Worm (Caenorhabditis elegans) whole organism, L2 larva: Measurements from ENCODE around the gene T05A8.6.
A peak's percentile ranks its signal among the peaks of the same experiment; 100 is the strongest.

ENCODE experiments used
- C34F6.9 ChIP-seq: fragments of 150-350 bp; optimal IDR thresholded peaks from 2 replicates; lab custom pipeline; 2014; ENCODE audit warnings: missing biosample characterization, missing genetic modification characterization
- F13H6.1 ChIP-seq: sonication (generic microtip); optimal IDR thresholded peaks from 2 replicates; lab custom pipeline; 2016; ENCODE audit warnings: missing genetic modification characterization, missing compliant biosample characterization
- R02D3.7 ChIP-seq: fragments of 150-350 bp; optimal IDR thresholded peaks from 2 replicates; lab custom pipeline; 2014; ENCODE audit warnings: missing biosample characterization, missing genetic modification characterization
- ZK546.5 ChIP-seq: sonication (generic microtip); optimal IDR thresholded peaks from 2 replicates; lab custom pipeline; 2017; ENCODE audit warnings: missing biosample characterization, missing genetic modification characterization
- alr-1 ChIP-seq: fragments of 150-350 bp; optimal IDR thresholded peaks from 2 replicates; lab custom pipeline; 2014; ENCODE audit warnings: missing biosample characterization, missing genetic modification characterization
- ama-1 ChIP-seq: fragments of 150-350 bp; optimal IDR thresholded peaks from 2 replicates; lab custom pipeline; 2018; ENCODE audit warnings: inconsistent platforms
- blmp-1 ChIP-seq: sonication (generic microtip); optimal IDR thresholded peaks from 2 replicates; lab custom pipeline; 2017; ENCODE audit warnings: missing genetic modification characterization, mild to moderate bottlenecking, missing compliant biosample characterization, antibody characterized with exemption, moderate library complexity; ENCODE audit not compliant: insufficient read depth
- ceh-16 ChIP-seq: fragments of 150-350 bp; optimal IDR thresholded peaks from 2 replicates; lab custom pipeline; 2014; ENCODE audit warnings: missing biosample characterization, missing genetic modification characterization
- ceh-82 ChIP-seq: fragments of 150-350 bp; optimal IDR thresholded peaks from 2 replicates; lab custom pipeline; 2014; ENCODE audit warnings: missing biosample characterization, missing genetic modification characterization
- crh-2 ChIP-seq: sonication (generic microtip); optimal IDR thresholded peaks from 2 replicates; lab custom pipeline; 2017; ENCODE audit warnings: missing biosample characterization, missing genetic modification characterization
- dmd-4 ChIP-seq: sonication (generic microtip); optimal IDR thresholded peaks from 2 replicates; lab custom pipeline; 2017; ENCODE audit warnings: missing biosample characterization, missing genetic modification characterization
- egl-27 ChIP-seq: sonication (generic microtip); optimal IDR thresholded peaks from 3 replicates; lab custom pipeline; 2017; ENCODE audit warnings: missing biosample characterization, missing genetic modification reagents, missing genetic modification characterization
- elt-3 ChIP-seq: sonication (generic microtip); optimal IDR thresholded peaks from 2 replicates; lab custom pipeline; 2017; ENCODE audit warnings: missing biosample characterization, missing genetic modification characterization
- fos-1 ChIP-seq: fragments of 150-350 bp; optimal IDR thresholded peaks from 2 replicates; lab custom pipeline; 2014; ENCODE audit warnings: missing biosample characterization, missing genetic modification characterization
- gmeb-1 ChIP-seq: fragments of 150-350 bp; optimal IDR thresholded peaks from 2 replicates; lab custom pipeline; 2014; ENCODE audit warnings: missing biosample characterization, missing genetic modification characterization
- lin-11 ChIP-seq: fragments of 150-350 bp; sonication (generic microtip); optimal IDR thresholded peaks from 2 replicates; lab custom pipeline; 2014; ENCODE audit warnings: missing biosample characterization, missing genetic modification characterization, inconsistent platforms, mixed read lengths
- lin-13 ChIP-seq: fragments of 150-350 bp; optimal IDR thresholded peaks from 2 replicates; lab custom pipeline; 2014; ENCODE audit warnings: missing biosample characterization, missing genetic modification reagents, missing genetic modification characterization
- lsy-2 ChIP-seq, 2 experiments: fragments of 150-350 bp in 1 of 2; sonication (generic microtip) in 1 of 2; optimal IDR thresholded peaks; 2 replicates each; lab custom pipeline; 2014 to 2017; ENCODE audit warnings: missing biosample characterization in 2 of 2, missing genetic modification characterization in 2 of 2
- mab-5 ChIP-seq: fragments of 150-350 bp; optimal IDR thresholded peaks from 2 replicates; lab custom pipeline; 2014; ENCODE audit warnings: missing biosample characterization, missing genetic modification characterization
- mdl-1 ChIP-seq, 2 experiments: fragments of 150-350 bp in 1 of 2; sonication (generic microtip) in 1 of 2; optimal IDR thresholded peaks; 2 replicates each; lab custom pipeline; 2017; ENCODE audit warnings: missing biosample characterization in 2 of 2, missing genetic modification characterization in 2 of 2
- nhr-10 ChIP-seq: sonication (generic microtip); optimal IDR thresholded peaks from 2 replicates; lab custom pipeline; 2017; ENCODE audit warnings: missing biosample characterization, missing genetic modification characterization
- nhr-12 ChIP-seq: fragments of 150-350 bp; optimal IDR thresholded peaks from 2 replicates; lab custom pipeline; 2014; ENCODE audit warnings: missing biosample characterization, missing genetic modification characterization
- nhr-129 ChIP-seq: fragments of 150-350 bp; optimal IDR thresholded peaks from 2 replicates; lab custom pipeline; 2014; ENCODE audit warnings: missing biosample characterization, missing genetic modification characterization
- nhr-21 ChIP-seq: fragments of 150-350 bp; optimal IDR thresholded peaks from 2 replicates; lab custom pipeline; 2014; ENCODE audit warnings: missing biosample characterization, missing genetic modification characterization
- nhr-23 ChIP-seq: fragments of 150-350 bp; optimal IDR thresholded peaks from 2 replicates; lab custom pipeline; 2014; ENCODE audit warnings: missing biosample characterization, missing genetic modification reagents, missing genetic modification characterization
- nhr-237 ChIP-seq: fragments of 150-350 bp; optimal IDR thresholded peaks from 2 replicates; lab custom pipeline; 2014; ENCODE audit warnings: missing biosample characterization, missing genetic modification characterization
- nhr-25 ChIP-seq: fragments of 150-350 bp; sonication (generic microtip); optimal IDR thresholded peaks from 3 replicates; lab custom pipeline; 2014; ENCODE audit warnings: missing biosample characterization, missing genetic modification characterization
- nhr-6 ChIP-seq: fragments of 150-350 bp; optimal IDR thresholded peaks from 2 replicates; lab custom pipeline; 2014; ENCODE audit warnings: missing biosample characterization, missing genetic modification characterization
- skn-1 ChIP-seq: sonication (generic microtip); optimal IDR thresholded peaks from 2 replicates; lab custom pipeline; 2017; ENCODE audit warnings: missing biosample characterization, missing genetic modification characterization
- sma-3 ChIP-seq: sonication (generic microtip); optimal IDR thresholded peaks from 2 replicates; lab custom pipeline; 2016; ENCODE audit warnings: missing genetic modification reagents, missing genetic modification characterization, missing compliant biosample characterization
- sma-9 ChIP-seq, 2 experiments: fragments of 150-350 bp in 1 of 2; sonication (generic microtip) in 1 of 2; optimal IDR thresholded peaks; 2 replicates each; lab custom pipeline; 2014 to 2016; ENCODE audit warnings: missing genetic modification characterization in 2 of 2, mild to moderate bottlenecking in 1 of 2, missing biosample characterization in 1 of 2, missing compliant biosample characterization in 1 of 2, missing genetic modification reagents in 1 of 2, moderate library complexity in 1 of 2
- snpc-4 ChIP-seq: fragments of 150-350 bp; optimal IDR thresholded peaks from 2 replicates; lab custom pipeline; 2014; ENCODE audit warnings: missing biosample characterization, missing genetic modification characterization
- unc-39 ChIP-seq: fragments of 150-350 bp; optimal IDR thresholded peaks from 2 replicates; lab custom pipeline; 2014; ENCODE audit warnings: missing biosample characterization, missing genetic modification characterization
- unc-55 ChIP-seq: fragments of 150-350 bp; sonication (generic microtip); optimal IDR thresholded peaks from 3 replicates; lab custom pipeline; 2014; ENCODE audit warnings: missing biosample characterization, missing genetic modification reagents, missing genetic modification characterization
- zag-1 ChIP-seq: fragments of 150-350 bp; optimal IDR thresholded peaks from 2 replicates; lab custom pipeline; 2014; ENCODE audit warnings: missing biosample characterization, missing genetic modification characterization
- ztf-1 ChIP-seq: fragments of 200-800 bp; sonication (Bioruptor generic); conservative IDR thresholded peaks from 2 replicates; pipeline ENCODE4 v1.3.6; 2022; ENCODE audit warnings: missing genetic modification characterization, missing compliant biosample characterization
- ztf-11 ChIP-seq: sonication (generic microtip); optimal IDR thresholded peaks from 2 replicates; lab custom pipeline; 2017; ENCODE audit warnings: missing biosample characterization, missing genetic modification characterization
- ztf-4 ChIP-seq: fragments of 150-350 bp; optimal IDR thresholded peaks from 2 replicates; lab custom pipeline; 2014; ENCODE audit warnings: missing biosample characterization, missing genetic modification characterization

Gene T05A8.6

DNA sequence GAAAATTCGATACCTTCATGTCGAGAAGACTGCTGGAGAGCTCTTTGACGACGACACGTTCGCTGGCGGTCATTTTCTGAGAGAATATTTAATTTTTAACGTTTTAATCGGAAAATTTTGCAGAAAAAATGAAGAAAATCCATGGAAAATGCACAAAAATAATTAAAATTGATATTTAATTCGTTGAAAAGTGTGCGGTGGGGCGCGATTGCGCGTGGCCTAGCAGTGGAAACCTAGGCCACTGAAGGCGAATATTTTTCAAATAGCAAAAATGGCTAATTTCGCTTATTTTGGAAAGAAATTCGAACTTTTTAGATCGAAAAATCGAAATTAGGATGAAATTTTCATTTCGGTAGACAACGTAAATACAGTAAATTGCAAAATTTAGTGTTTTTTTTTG, 13.0 kb upstream of the T05A8.6 start, which contains the start of gene F29A7.6:
F29A7.6 (minus strand) TSS at position 76 of the 400 bp plus-strand sequence.
- TF ChIP-seq dmd-4 (tag; lab: Kevin White, UChicago) (no peak), crh-2 (tag; lab: Kevin White, UChicago) (peak; percentile 32), ZK546.5 (tag; lab: Kevin White, UChicago) (no peak), F13H6.1 (peak; percentile 67), nhr-129 (tag; lab: Kevin White, UChicago) (peak; percentile 1), skn-1 (tag; lab: Kevin White, UChicago) (no peak), mab-5 (tag; lab: Kevin White, UChicago) (peak; percentile 3), sma-9 (GFP tag; optimal IDR thresholded peaks at IDR 0.05; lab: Kevin White, UChicago) (peak; percentile 66), sma-9 (tag; optimal IDR thresholded peaks at IDR 0.05; lab: Kevin White, UChicago) (no peak), gmeb-1 (peak; percentile 65), sma-3 (GFP tag; lab: Kevin White, UChicago) (peak; percentile 66), C34F6.9 (tag; lab: Kevin White, UChicago) (peak; percentile 79), lsy-2 (tag; optimal IDR thresholded peaks at IDR 0.05; lab: Kevin White, UChicago) (peak in 1 of 2 experiments; percentile 49), nhr-10 (no peak), unc-55 (GFP tag; lab: Kevin White, UChicago) (peak; percentile 57)
- TF ChIP-seq, all 48 proteins: peak for 10

DNA sequence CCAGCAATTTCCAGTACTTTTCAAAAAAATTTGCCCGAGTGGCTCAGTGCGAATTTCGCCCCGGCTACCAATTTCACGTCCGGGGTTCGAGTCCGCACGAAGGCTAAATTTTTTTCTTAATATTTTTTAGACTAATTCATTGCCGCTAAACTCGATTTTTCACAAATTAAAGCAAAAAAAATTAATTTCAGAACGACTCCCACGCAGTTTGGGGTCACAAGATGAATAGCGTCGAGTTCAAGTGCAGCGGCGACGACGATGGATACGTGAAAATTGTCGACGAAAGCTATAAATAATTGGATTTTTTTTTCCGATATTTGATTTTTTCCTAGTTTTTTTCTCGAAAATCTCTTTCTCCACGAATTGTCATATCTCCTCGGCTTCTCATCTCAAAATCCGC, 11.8 kb upstream of the T05A8.6 start:
- TF ChIP-seq ztf-1 (GFP tag; lab: Robert Waterston, UW): no peak
- TF ChIP-seq crh-2 (tag; lab: Kevin White, UChicago): no peak
- no peak for TF ChIP-seq nhr-237 (tag; lab: Kevin White, UChicago)
- no peak for TF ChIP-seq nhr-23 (tag; lab: Kevin White, UChicago)
- TF ChIP-seq nhr-129 (tag; lab: Kevin White, UChicago): no peak
- TF ChIP-seq lin-11 (tag; lab: Kevin White, UChicago): no peak
- TF ChIP-seq nhr-21: no peak
- no peak for TF ChIP-seq ztf-4 (tag; lab: Kevin White, UChicago)

- TF ChIP-seq unc-55 (GFP tag; lab: Kevin White, UChicago) (no peak), R02D3.7 (tag; lab: Kevin White, UChicago) (no peak), mdl-1 (tag; optimal IDR thresholded peaks at IDR 0.05; lab: Kevin White, UChicago) (no peak), fos-1 (tag; lab: Kevin White, UChicago) (peak; percentile 72)
Observed at ce11 chrII:2749595-2750048, 10.1 kb upstream of the T05A8.6 start, which contains the start of gene F29A7.4. Gene F29A7.4 (plus strand): TSS chrII:2749998.

DNA sequence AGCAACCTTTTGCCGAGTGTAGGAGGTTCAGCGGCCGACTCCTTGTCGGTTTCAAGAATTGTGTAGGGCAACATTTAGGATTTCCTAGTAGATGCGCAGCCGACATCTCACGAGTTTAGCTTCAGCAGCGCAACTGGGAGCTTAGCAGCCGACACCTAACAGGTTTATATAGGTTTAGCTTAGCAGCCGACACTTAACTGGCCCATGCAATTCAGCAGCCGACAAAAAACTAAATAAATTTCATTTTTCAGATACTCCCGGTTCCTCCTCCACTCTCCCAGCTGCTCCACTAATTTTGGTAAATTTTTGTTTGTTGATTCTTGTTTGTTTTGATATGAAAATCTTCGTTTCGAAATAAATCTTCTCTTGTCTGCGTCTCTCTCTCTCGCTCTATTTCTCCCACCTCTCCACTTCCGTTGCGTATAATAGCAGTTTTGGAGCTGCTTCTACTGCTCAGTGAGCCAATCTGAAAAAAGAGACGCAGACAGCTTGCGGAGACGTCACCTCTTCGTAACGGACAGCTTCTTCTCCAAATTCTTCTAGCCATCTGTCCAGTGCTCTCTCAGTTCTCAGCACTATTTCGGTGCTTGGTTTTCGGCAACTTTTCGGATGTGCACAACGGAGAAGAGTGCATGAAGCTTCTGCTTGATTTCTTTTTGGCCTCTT, 8.6 kb upstream of the T05A8.6 start:
- TF ChIP-seq unc-39 (tag; lab: Kevin White, UChicago) (no peak), crh-2 (tag; lab: Kevin White, UChicago) (peak; percentile 28), unc-55 (GFP tag; lab: Kevin White, UChicago) (peak; percentile 87), elt-3 (tag; lab: Kevin White, UChicago) (no peak), alr-1 (tag; lab: Kevin White, UChicago) (no peak), ama-1 (lab: Kevin White, UChicago) (no peak), lin-11 (tag; lab: Kevin White, UChicago) (peak; percentile 45), blmp-1 (tag; lab: Kevin White, UChicago) (no peak), zag-1 (peak; percentile 82), nhr-21 (no peak), nhr-237 (tag; lab: Kevin White, UChicago) (no peak), F13H6.1 (peak; percentile 74), fos-1 (tag; lab: Kevin White, UChicago) (no peak), R02D3.7 (tag; lab: Kevin White, UChicago) (no peak), egl-27 (tag; lab: Kevin White, UChicago) (peak; percentile 23), ztf-11 (tag; lab: Kevin White, UChicago) (no peak), ceh-16 (tag; lab: Kevin White, UChicago) (no peak), C34F6.9 (tag; lab: Kevin White, UChicago) (peak; percentile 90), mab-5 (tag; lab: Kevin White, UChicago) (peak; percentile 29), nhr-6 (tag; lab: Kevin White, UChicago) (peak; percentile 15), snpc-4 (peak; percentile 65), nhr-10 (no peak), lin-13 (GFP tag; lab: Kevin White, UChicago) (no peak), nhr-12 (no peak), nhr-129 (tag; lab: Kevin White, UChicago) (peak; percentile 73), lsy-2 (tag; optimal IDR thresholded peaks at IDR 0.05; lab: Kevin White, UChicago) (peak; percentile 22 to 68), mdl-1 (tag; optimal IDR thresholded peaks at IDR 0.05; lab: Kevin White, UChicago) (peak in 1 of 2 experiments; percentile 41), nhr-25 (tag; lab: Kevin White, UChicago) (no peak), ceh-82 (tag; lab: Kevin White, UChicago) (peak; percentile 56)
- TF ChIP-seq, all 48 proteins: peak for 14
